Fruit fly (Drosophila melanogaster) whole organism, embryonic: ENCODE measurements around the gene CG5500.

Experiments
- Ada2b ChIP-seq: fragments of 200-800 bp; sonication (Bioruptor generic); IDR thresholded peaks from 2 replicates; pipeline ENCODE4 v1.3.6; 2022; ENCODE audit warnings: missing biosample characterization, missing genetic modification characterization
- CG11560 ChIP-seq: fragments of 200-800 bp; sonication (Bioruptor generic); IDR thresholded peaks from 3 replicates; pipeline ENCODE4 v1.3.6; 2022; ENCODE audit warnings: missing biosample characterization, missing genetic modification characterization
- CG12299 ChIP-seq: fragments of 200-800 bp; sonication (Bioruptor generic); optimal IDR thresholded peaks from 2 replicates; lab custom pipeline; 2018; ENCODE audit warnings: missing biosample characterization, mild to moderate bottlenecking, missing genetic modification characterization
- CG1233 ChIP-seq: fragments of 200-800 bp; sonication (Bioruptor generic); optimal IDR thresholded peaks from 4 replicates; lab custom pipeline; 2018; ENCODE audit warnings: missing biosample characterization, mild to moderate bottlenecking, missing genetic modification characterization
- CG14014 ChIP-seq: fragments of 200-800 bp; sonication (Bioruptor generic); IDR thresholded peaks from 2 replicates; pipeline ENCODE4 v1.3.6; 2022; ENCODE audit warnings: missing biosample characterization, missing genetic modification characterization
- CG1529 ChIP-seq: fragments of 200-800 bp; sonication (Bioruptor generic); optimal IDR thresholded peaks from 3 replicates; lab custom pipeline; 2018; ENCODE audit warnings: missing biosample characterization, missing genetic modification characterization
- CG16779 ChIP-seq: fragments of 200-800 bp; sonication (Bioruptor generic); IDR thresholded peaks from 2 replicates; pipeline ENCODE4 v1.3.6; 2022; ENCODE audit warnings: missing biosample characterization, missing genetic modification characterization
- CG17829 ChIP-seq: fragments of 200-800 bp; optimal IDR thresholded peaks from 2 replicates; lab custom pipeline; 2019; ENCODE audit warnings: missing biosample characterization, mild to moderate bottlenecking, missing genetic modification characterization, moderate library complexity
- CG18262 ChIP-seq: fragments of 200-800 bp; optimal IDR thresholded peaks from 3 replicates; lab custom pipeline; 2019; ENCODE audit warnings: missing biosample characterization, mild to moderate bottlenecking, missing genetic modification characterization, moderate library complexity
- CG2116 ChIP-seq: fragments of 200-800 bp; sonication (Bioruptor generic); optimal IDR thresholded peaks from 3 replicates; lab custom pipeline; 2018; ENCODE audit warnings: missing biosample characterization, mild to moderate bottlenecking, missing genetic modification characterization
- CG2202 ChIP-seq: fragments of 200-800 bp; sonication (Bioruptor generic); optimal IDR thresholded peaks from 2 replicates; lab custom pipeline; 2018; ENCODE audit warnings: missing biosample characterization, mild to moderate bottlenecking, missing genetic modification characterization
- CG34224 ChIP-seq: fragments of 200-800 bp; sonication (Bioruptor generic); IDR thresholded peaks from 3 replicates; pipeline ENCODE4 v1.3.6; 2022; ENCODE audit warnings: missing biosample characterization, missing genetic modification characterization; ENCODE audit not compliant: partially characterized antibody
- CG3995 ChIP-seq: fragments of 200-800 bp; sonication (Bioruptor generic); optimal IDR thresholded peaks from 3 replicates; lab custom pipeline; 2016; ENCODE audit warnings: missing biosample characterization, missing genetic modification characterization
- CG42726 ChIP-seq: fragments of 200-800 bp; sonication (Bioruptor generic); IDR thresholded peaks from 2 replicates; pipeline ENCODE4 v1.3.6; 2022; ENCODE audit warnings: missing biosample characterization, missing genetic modification characterization; ENCODE audit not compliant: partially characterized antibody
- CG5245 ChIP-seq: fragments of 200-800 bp; sonication (Bioruptor generic); optimal IDR thresholded peaks from 3 replicates; lab custom pipeline; 2016; ENCODE audit warnings: missing biosample characterization, missing genetic modification characterization
- CG6689 ChIP-seq: fragments of 200-800 bp; sonication (Bioruptor generic); IDR thresholded peaks from 2 replicates; pipeline ENCODE4 v1.3.6; 2022; ENCODE audit warnings: missing biosample characterization, missing genetic modification characterization
- CG7987 ChIP-seq: fragments of 200-800 bp; sonication (Bioruptor generic); optimal IDR thresholded peaks from 2 replicates; lab custom pipeline; 2018; ENCODE audit warnings: missing biosample characterization, mild to moderate bottlenecking, missing genetic modification characterization, moderate library complexity
- CG9797 ChIP-seq: fragments of 200-800 bp; sonication (Bioruptor generic); optimal IDR thresholded peaks from 3 replicates; lab custom pipeline; 2018; ENCODE audit warnings: missing biosample characterization, mild to moderate bottlenecking, missing genetic modification characterization
- Ets97D ChIP-seq: fragments of 200-800 bp; sonication (Bioruptor generic); optimal IDR thresholded peaks from 3 replicates; lab custom pipeline; 2016; ENCODE audit warnings: missing biosample characterization, missing genetic modification characterization
- HLH3B ChIP-seq: fragments of 200-800 bp; sonication (Bioruptor generic); IDR thresholded peaks from 2 replicates; pipeline ENCODE4 v1.3.6; 2022; ENCODE audit warnings: missing biosample characterization, missing genetic modification characterization
- HLHmδ ChIP-seq: fragments of 200-800 bp; sonication (Bioruptor generic); optimal IDR thresholded peaks from 2 replicates; lab custom pipeline; 2018; ENCODE audit warnings: missing biosample characterization, mild to moderate bottlenecking, missing genetic modification characterization, moderate library complexity
- Hey ChIP-seq: fragments of 200-800 bp; sonication (Bioruptor generic); optimal IDR thresholded peaks from 3 replicates; lab custom pipeline; 2018; ENCODE audit warnings: missing biosample characterization, mild to moderate bottlenecking, missing genetic modification characterization
- Hmr ChIP-seq: fragments of 200-800 bp; sonication (Bioruptor generic); optimal IDR thresholded peaks from 3 replicates; lab custom pipeline; 2017; ENCODE audit warnings: mild to moderate bottlenecking, missing biosample characterization, missing genetic modification reagents, missing genetic modification characterization
- Hsf ChIP-seq: fragments of 200-800 bp; sonication (Bioruptor generic); optimal IDR thresholded peaks from 3 replicates; lab custom pipeline; 2016; ENCODE audit warnings: missing biosample characterization, missing genetic modification characterization
- Kr ChIP-seq: fragments of 200-800 bp; sonication (Bioruptor generic); optimal IDR thresholded peaks from 2 replicates; lab custom pipeline; 2017; ENCODE audit warnings: missing biosample characterization, mild to moderate bottlenecking, missing genetic modification characterization
- NfI ChIP-seq: fragments of 200-800 bp; sonication (Bioruptor generic); optimal IDR thresholded peaks from 3 replicates; lab custom pipeline; 2018; ENCODE audit warnings: missing biosample characterization, mild to moderate bottlenecking, missing genetic modification characterization, moderate library complexity
- Poxn ChIP-seq: fragments of 200-800 bp; sonication (Bioruptor generic); IDR thresholded peaks from 2 replicates; pipeline ENCODE4 v1.3.6; 2022; ENCODE audit warnings: missing biosample characterization, missing genetic modification characterization
- Sox100B ChIP-seq: fragments of 200-800 bp; sonication (Bioruptor generic); optimal IDR thresholded peaks from 3 replicates; lab custom pipeline; 2018; ENCODE audit warnings: missing biosample characterization, mild to moderate bottlenecking, missing genetic modification characterization
- Taf1 ChIP-seq: fragments of 200-800 bp; sonication (Bioruptor generic); IDR thresholded peaks from 2 replicates; pipeline ENCODE4 v1.3.6; 2022; ENCODE audit warnings: missing biosample characterization, missing genetic modification characterization
- Tbp ChIP-seq: fragments of >200 bp; optimal IDR thresholded peaks from 2 replicates; lab custom pipeline; 2018; ENCODE audit warnings: missing biosample characterization, missing genetic modification characterization
- cas ChIP-seq: fragments of 200-800 bp; sonication (Bioruptor generic); IDR thresholded peaks from 2 replicates; pipeline ENCODE4 v1.3.6; 2022; ENCODE audit warnings: missing biosample characterization, missing genetic modification characterization
- cato ChIP-seq: fragments of 200-800 bp; sonication (Bioruptor generic); optimal IDR thresholded peaks from 2 replicates; lab custom pipeline; 2016; ENCODE audit warnings: missing biosample characterization, missing genetic modification characterization, borderline replicate concordance
- cwo ChIP-seq: fragments of 200-800 bp; sonication (Bioruptor generic); optimal IDR thresholded peaks from 3 replicates; lab custom pipeline; 2017; ENCODE audit warnings: missing biosample characterization, missing genetic modification characterization, mild to moderate bottlenecking, moderate library complexity, missing genetic modification reagents
- en ChIP-seq: fragments of 200-800 bp; sonication (Bioruptor generic); optimal IDR thresholded peaks from 2 replicates; lab custom pipeline; 2016; ENCODE audit warnings: missing biosample characterization, missing genetic modification characterization
- ewg ChIP-seq: fragments of 200-800 bp; sonication (Bioruptor generic); optimal IDR thresholded peaks from 3 replicates; lab custom pipeline; 2017; ENCODE audit warnings: mild to moderate bottlenecking, missing biosample characterization, missing genetic modification reagents, missing genetic modification characterization
- gcm ChIP-seq: fragments of 200-800 bp; sonication (Bioruptor generic); optimal IDR thresholded peaks from 2 replicates; lab custom pipeline; 2019; ENCODE audit warnings: missing biosample characterization, mild to moderate bottlenecking, missing genetic modification characterization, moderate library complexity
- grn ChIP-seq: fragments of 200-800 bp; sonication (Bioruptor generic); optimal IDR thresholded peaks from 3 replicates; lab custom pipeline; 2017; ENCODE audit warnings: missing biosample characterization, missing genetic modification characterization
- insv ChIP-seq, 2 experiments: fragments of 200-800 bp; sonication (Bioruptor generic); optimal IDR thresholded peaks; 3 replicates each; lab custom pipeline; 2016 to 2018; ENCODE audit warnings: missing biosample characterization in 2 of 2, missing genetic modification characterization in 2 of 2
- jigr1 ChIP-seq: fragments of 200-800 bp; sonication (Bioruptor generic); IDR thresholded peaks from 3 replicates; pipeline ENCODE4 v1.3.6; 2022; ENCODE audit warnings: missing biosample characterization, missing genetic modification characterization
- knrl ChIP-seq: fragments of 200-800 bp; sonication (Bioruptor generic); IDR thresholded peaks from 3 replicates; pipeline ENCODE4 v1.3.6; 2022; ENCODE audit warnings: missing biosample characterization, missing genetic modification characterization; ENCODE audit not compliant: partially characterized antibody
- lilli ChIP-seq: fragments of 200-800 bp; sonication (Bioruptor generic); optimal IDR thresholded peaks from 3 replicates; lab custom pipeline; 2016; ENCODE audit warnings: missing biosample characterization, missing genetic modification characterization
- luna ChIP-seq: fragments of 200-800 bp; sonication (Bioruptor generic); optimal IDR thresholded peaks from 2 replicates; lab custom pipeline; 2016; ENCODE audit warnings: missing biosample characterization, missing genetic modification characterization
- otp ChIP-seq: fragments of 200-800 bp; sonication (Bioruptor generic); IDR thresholded peaks from 3 replicates; pipeline ENCODE4, ENCODE4 v1.3.6; 2022; ENCODE audit warnings: missing biosample characterization, missing genetic modification characterization
- pros ChIP-seq: fragments of 200-800 bp; sonication (Bioruptor generic); optimal IDR thresholded peaks from 3 replicates; lab custom pipeline; 2019; ENCODE audit warnings: missing biosample characterization, mild to moderate bottlenecking, missing genetic modification characterization, moderate library complexity
- pzg ChIP-seq: fragments of 200-800 bp; sonication (Bioruptor generic); optimal IDR thresholded peaks from 3 replicates; lab custom pipeline; 2018; ENCODE audit warnings: missing biosample characterization, mild to moderate bottlenecking, missing genetic modification characterization, moderate library complexity
- ranshi ChIP-seq: fragments of 200-800 bp; sonication (Bioruptor generic); IDR thresholded peaks from 2 replicates; pipeline ENCODE4 v1.3.6; 2022; ENCODE audit warnings: missing biosample characterization, missing genetic modification characterization
- sim ChIP-seq: fragments of 200-800 bp; sonication (Bioruptor generic); IDR thresholded peaks from 2 replicates; pipeline ENCODE4 v1.3.6; 2022; ENCODE audit warnings: missing biosample characterization, missing genetic modification characterization
- stc ChIP-seq: fragments of 200-800 bp; sonication (Bioruptor generic); IDR thresholded peaks from 2 replicates; pipeline ENCODE4 v1.3.6; 2022; ENCODE audit warnings: missing biosample characterization, missing genetic modification characterization

Gene CG5500

DNA sequence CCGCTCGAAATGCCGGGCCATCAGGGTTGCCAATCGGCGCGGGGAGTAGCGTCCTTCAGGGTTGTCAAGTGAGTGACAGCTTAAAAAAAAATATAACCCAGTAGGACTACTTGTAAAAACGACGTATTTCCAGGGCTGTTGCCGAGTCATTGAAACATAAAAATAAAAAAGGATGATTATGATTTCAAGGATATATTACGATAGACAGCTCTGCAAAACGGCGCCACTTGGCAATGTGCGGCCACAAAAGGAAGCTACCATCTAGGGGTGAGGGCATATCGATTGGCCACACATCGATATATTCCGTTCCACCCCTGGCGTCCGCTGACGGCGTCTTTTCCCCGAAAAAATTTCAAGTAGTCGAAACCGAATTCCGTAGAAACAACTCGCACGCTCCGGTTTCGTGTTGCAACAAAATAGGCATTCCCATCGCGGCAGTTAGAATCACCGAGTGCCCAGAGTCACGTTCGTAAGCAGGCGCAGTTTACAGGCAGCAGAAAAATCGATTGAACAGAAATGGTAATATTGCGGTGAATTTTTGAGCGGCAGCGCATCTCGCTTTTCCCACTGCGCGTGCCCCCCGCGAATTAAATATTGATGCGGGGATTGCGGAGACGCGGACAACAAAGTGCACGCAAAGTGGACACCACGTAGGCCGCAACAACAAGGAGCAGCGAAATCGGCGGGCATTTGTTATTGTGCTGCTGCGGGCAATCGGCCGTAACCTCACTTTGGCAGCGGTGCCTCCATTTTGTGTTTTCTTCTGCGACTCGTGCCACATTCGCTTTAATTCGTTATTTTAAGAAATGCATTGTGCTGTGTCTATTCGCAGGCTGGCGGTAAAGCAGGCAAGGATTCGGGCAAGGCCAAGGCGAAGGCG is 9.6 kb upstream of the CG5500 start, which contains the start of the genes ball and His2Av:
Gene ball, minus strand, starts transcription at position 231 of the 880 bp plus-strand sequence.
Gene His2Av, plus strand, starts transcription at position 353 of the 880 bp plus-strand sequence.
- TF ChIP-seq HLH3B (GFP tag; lab: Robert Waterston, UW) (peak; percentile 69), ranshi (GFP tag; lab: Robert Waterston, UW) (peak; percentile 74), CG5245 (GFP tag; lab: Kevin White, UChicago) (peak; percentile 81), CG34224 (GFP tag; lab: Robert Waterston, UW) (peak; percentile 84), CG14014 (peak; percentile 77; the same call in 1 of the 2 replicates), CG42726 (peak; percentile 95), CG12299 (tag; lab: Kevin White, UChicago) (peak; percentile 73), pros (GFP tag; lab: Kevin White, UChicago) (no peak), Hmr (GFP tag; lab: Kevin White, UChicago) (peak; percentile 91), ewg (peak; percentile 86), CG17829 (peak; percentile 81), en (GFP tag; lab: Kevin White, UChicago) (peak; percentile 62), CG11560 (tag; lab: Robert Waterston, UW) (peak; percentile 74), cato (GFP tag; lab: Kevin White, UChicago) (peak; percentile 47), Ada2b (peak; percentile 78), pzg (GFP tag; lab: Kevin White, UChicago) (peak; percentile 94), CG2202 (tag; lab: Kevin White, UChicago) (peak; percentile 70), NfI (GFP tag; lab: Kevin White, UChicago) (peak; percentile 85), Hey (tag; lab: Kevin White, UChicago) (peak; percentile 38), CG9797 (GFP tag; lab: Kevin White, UChicago) (peak; percentile 70), Kr (GFP tag; lab: Kevin White, UChicago) (no peak), HLHmδ (GFP tag; lab: Kevin White, UChicago) (no peak), sim (0 out of 2 replicates have a peak, but pooled peaks have one; percentile 8), Ets97D (peak; percentile 86), stc (GFP tag; lab: Robert Waterston, UW) (peak; percentile 72), CG18262 (tag; lab: Kevin White, UChicago) (peak; percentile 72), Poxn (peak; percentile 16; the same call in 1 of the 2 replicates), insv (GFP tag; optimal IDR thresholded peaks at IDR 0.05; lab: Kevin White, UChicago) (peak in 1 of 2 experiments; percentile 68), Sox100B (GFP tag; lab: Kevin White, UChicago) (peak; percentile 37), otp (GFP tag; lab: Robert Waterston, UW) (peak; percentile 89; the same call in 2 of the 3 replicates), Tbp (no peak), CG6689 (GFP tag; lab: Robert Waterston, UW) (peak; percentile 84), knrl (GFP tag; lab: Robert Waterston, UW) (peak; percentile 92), Taf1 (GFP tag; lab: Robert Waterston, UW) (peak; percentile 71), CG2116 (peak; percentile 98), CG3995 (GFP tag; lab: Kevin White, UChicago) (peak; percentile 68), cas (0 out of 2 replicates have a peak, but pooled peaks have one; percentile 13), cwo (GFP tag; lab: Kevin White, UChicago) (peak; percentile 71), jigr1 (no peak), gcm (GFP tag; lab: Kevin White, UChicago) (peak; percentile 77), grn (GFP tag; lab: Kevin White, UChicago) (peak; percentile 22), CG16779 (no peak), CG7987 (GFP tag; lab: Kevin White, UChicago) (peak; percentile 43), lilli (peak; percentile 95), Hsf (peak; percentile 91), CG1529 (GFP tag; lab: Kevin White, UChicago) (peak; percentile 53), luna (GFP tag; lab: Kevin White, UChicago) (peak; percentile 67), CG1233 (GFP tag; lab: Kevin White, UChicago) (peak; percentile 65)
